Fruit fly (Drosophila melanogaster) whole organism, prepupa: Measurements from ENCODE around the gene CG4408.

Source experiments
- CG10631 ChIP-seq: fragments of 200-800 bp; sonication (Bioruptor generic); optimal IDR thresholded peaks from 2 replicates; lab custom pipeline; 2016; ENCODE audit warnings: missing biosample characterization, missing genetic modification characterization
- CG10669 ChIP-seq: fragments of 200-800 bp; sonication (Bioruptor generic); optimal IDR thresholded peaks from 3 replicates; lab custom pipeline; 2018; ENCODE audit warnings: missing biosample characterization, mild to moderate bottlenecking, missing genetic modification characterization, moderate library complexity
- CG16779 ChIP-seq: fragments of 200-800 bp; sonication (Bioruptor generic); optimal IDR thresholded peaks from 3 replicates; lab custom pipeline; 2017; ENCODE audit warnings: missing biosample characterization, mild to moderate bottlenecking, missing genetic modification characterization
- CG3032 ChIP-seq: fragments of 200-800 bp; optimal IDR thresholded peaks from 2 replicates; lab custom pipeline; 2019; ENCODE audit warnings: missing biosample characterization, mild to moderate bottlenecking, missing genetic modification characterization, moderate library complexity
- CG3919 ChIP-seq: fragments of 200-800 bp; sonication (Bioruptor generic); optimal IDR thresholded peaks from 3 replicates; lab custom pipeline; 2016; ENCODE audit warnings: missing biosample characterization, missing genetic modification characterization
- CG4318 ChIP-seq: fragments of 200-800 bp; sonication (Bioruptor generic); optimal IDR thresholded peaks from 3 replicates; lab custom pipeline; 2017; ENCODE audit warnings: missing biosample characterization, mild to moderate bottlenecking, missing genetic modification characterization
- Sox102F ChIP-seq: fragments of 200-800 bp; sonication (Bioruptor generic); optimal IDR thresholded peaks from 2 replicates; lab custom pipeline; 2016; ENCODE audit warnings: missing biosample characterization, mild to moderate bottlenecking, missing genetic modification characterization
- dsx ChIP-seq: fragments of 200-800 bp; optimal IDR thresholded peaks from 3 replicates; lab custom pipeline; 2019; ENCODE audit warnings: missing biosample characterization, mild to moderate bottlenecking, missing genetic modification characterization, moderate library complexity; ENCODE audit not compliant: poor library complexity, severe bottlenecking
- ss ChIP-seq, 2 experiments: fragments of 200-800 bp; sonication (Bioruptor generic); optimal IDR thresholded peaks; 2 replicates in 1 of 2; 3 replicates in 1 of 2; lab custom pipeline; 2017 to 2018; ENCODE audit warnings: mild to moderate bottlenecking in 2 of 2, missing biosample characterization in 2 of 2, missing genetic modification characterization in 2 of 2, moderate library complexity in 1 of 2

dm6 chr3R:23337183-23337825, 26.1 kb downstream of the CG4408 start:
- TF ChIP-seq CG4318 (GFP tag; lab: Kevin White, UChicago), result no peak
- no peak for TF ChIP-seq CG10631 (GFP tag; lab: Kevin White, UChicago)
- TF ChIP-seq Sox102F (GFP tag; lab: Kevin White, UChicago), result peak; percentile 63
- no peak for TF ChIP-seq ss (GFP tag; optimal IDR thresholded peaks at IDR 0.05; lab: Kevin White, UChicago)
- TF ChIP-seq CG3919 (GFP tag; lab: Kevin White, UChicago), result no peak
- no peak for TF ChIP-seq CG10669
- no peak for TF ChIP-seq CG16779
- no peak for TF ChIP-seq CG3032 (tag; lab: Kevin White, UChicago)
- no peak for TF ChIP-seq dsx (GFP tag; lab: Kevin White, UChicago)
